Fruit fly (Drosophila melanogaster) whole organism, embryonic: ENCODE measurements around the gene vih.

Experiments used
- Aef1 ChIP-seq: fragments of 200-800 bp; sonication (Bioruptor generic); IDR thresholded peaks from 3 replicates; pipeline ENCODE4 v1.3.6; 2022; ENCODE audit warnings: missing biosample characterization, missing genetic modification characterization
- Awh ChIP-seq: fragments of 200-800 bp; sonication (Bioruptor generic); IDR thresholded peaks from 2 replicates; pipeline ENCODE4, ENCODE4 v1.3.6; 2022; ENCODE audit warnings: missing biosample characterization, missing genetic modification characterization
- Bgb ChIP-seq: fragments of 200-800 bp; sonication (Bioruptor generic); IDR thresholded peaks from 2 replicates; pipeline ENCODE4 v1.3.6; 2022; ENCODE audit warnings: missing biosample characterization, missing genetic modification characterization; ENCODE audit not compliant: partially characterized antibody
- CG10267 ChIP-seq: fragments of 200-800 bp; sonication (Bioruptor generic); optimal IDR thresholded peaks from 2 replicates; lab custom pipeline; 2018; ENCODE audit warnings: missing biosample characterization, mild to moderate bottlenecking, missing genetic modification characterization, moderate library complexity
- CG11456 ChIP-seq: fragments of 200-800 bp; sonication (Bioruptor generic); IDR thresholded peaks from 3 replicates; pipeline ENCODE4 v1.3.6; 2022; ENCODE audit warnings: missing biosample characterization, missing genetic modification characterization
- CG12155 ChIP-seq: fragments of 200-800 bp; sonication (Bioruptor generic); optimal IDR thresholded peaks from 3 replicates; lab custom pipeline; 2016; ENCODE audit warnings: missing biosample characterization, missing genetic modification characterization
- CG17359 ChIP-seq: fragments of 200-800 bp; sonication (Bioruptor generic); optimal IDR thresholded peaks from 3 replicates; lab custom pipeline; 2018; ENCODE audit warnings: missing biosample characterization, mild to moderate bottlenecking, missing genetic modification characterization, moderate library complexity
- CG17385 ChIP-seq: fragments of 200-800 bp; sonication (Bioruptor generic); optimal IDR thresholded peaks from 3 replicates; lab custom pipeline; 2018; ENCODE audit warnings: missing biosample characterization, mild to moderate bottlenecking, missing genetic modification characterization
- CG17612 ChIP-seq: fragments of 200-800 bp; sonication (Bioruptor generic); IDR thresholded peaks from 2 replicates; pipeline ENCODE4 v1.3.6; 2022; ENCODE audit warnings: missing biosample characterization, missing genetic modification characterization
- CG17802 ChIP-seq: fragments of 200-800 bp; sonication (Bioruptor generic); optimal IDR thresholded peaks from 2 replicates; lab custom pipeline; 2018; ENCODE audit warnings: missing biosample characterization, mild to moderate bottlenecking, missing genetic modification characterization, moderate library complexity
- CG17829 ChIP-seq: fragments of 200-800 bp; optimal IDR thresholded peaks from 2 replicates; lab custom pipeline; 2019; ENCODE audit warnings: missing biosample characterization, mild to moderate bottlenecking, missing genetic modification characterization, moderate library complexity
- CG2712 ChIP-seq: fragments of 200-800 bp; optimal IDR thresholded peaks from 3 replicates; lab custom pipeline; 2019; ENCODE audit warnings: missing biosample characterization, mild to moderate bottlenecking, missing genetic modification characterization, moderate library complexity
- CG30020 ChIP-seq: fragments of 200-800 bp; optimal IDR thresholded peaks from 2 replicates; lab custom pipeline; 2019; ENCODE audit warnings: missing biosample characterization, mild to moderate bottlenecking, missing genetic modification characterization, moderate library complexity
- CG33557 ChIP-seq: fragments of 200-800 bp; sonication (Bioruptor generic); optimal IDR thresholded peaks from 2 replicates; lab custom pipeline; 2019; ENCODE audit warnings: missing biosample characterization, mild to moderate bottlenecking, missing genetic modification characterization, moderate library complexity
- CG34224 ChIP-seq: fragments of 200-800 bp; sonication (Bioruptor generic); IDR thresholded peaks from 3 replicates; pipeline ENCODE4 v1.3.6; 2022; ENCODE audit warnings: missing biosample characterization, missing genetic modification characterization; ENCODE audit not compliant: partially characterized antibody
- CG6254 ChIP-seq: fragments of 200-800 bp; sonication (Bioruptor generic); optimal IDR thresholded peaks from 3 replicates; lab custom pipeline; 2017; ENCODE audit warnings: mild to moderate bottlenecking, missing biosample characterization, missing genetic modification reagents, missing genetic modification characterization
- CG6272 ChIP-seq: fragments of 200-800 bp; sonication (Bioruptor generic); IDR thresholded peaks from 2 replicates; pipeline ENCODE4 v1.3.6; 2022; ENCODE audit warnings: missing biosample characterization, missing genetic modification characterization
- CG6813 ChIP-seq: fragments of 200-800 bp; sonication (Bioruptor generic); optimal IDR thresholded peaks from 2 replicates; lab custom pipeline; 2017; ENCODE audit warnings: missing biosample characterization, missing genetic modification characterization, mild to moderate bottlenecking, moderate library complexity, missing genetic modification reagents
- CG7839 ChIP-seq: fragments of 200-800 bp; sonication (Bioruptor generic); optimal IDR thresholded peaks from 3 replicates; lab custom pipeline; 2018; ENCODE audit warnings: missing biosample characterization, mild to moderate bottlenecking, missing genetic modification characterization, moderate library complexity
- CG7928 ChIP-seq: fragments of 200-800 bp; sonication (Bioruptor generic); optimal IDR thresholded peaks from 2 replicates; lab custom pipeline; 2017; ENCODE audit warnings: missing biosample characterization, mild to moderate bottlenecking, missing genetic modification characterization
- CG8089 ChIP-seq: fragments of 200-800 bp; sonication (Bioruptor generic); optimal IDR thresholded peaks from 3 replicates; lab custom pipeline; 2016; ENCODE audit warnings: missing biosample characterization, missing genetic modification characterization
- CG8478 ChIP-seq: fragments of >200 bp; optimal IDR thresholded peaks from 2 replicates; lab custom pipeline; 2018
- CHES-1-like ChIP-seq: fragments of 200-800 bp; sonication (Bioruptor generic); optimal IDR thresholded peaks from 2 replicates; lab custom pipeline; 2016; ENCODE audit warnings: missing biosample characterization, missing genetic modification characterization
- CrebB ChIP-seq: fragments of 200-800 bp; sonication (Bioruptor generic); optimal IDR thresholded peaks from 3 replicates; lab custom pipeline; 2018; ENCODE audit warnings: missing biosample characterization, mild to moderate bottlenecking, missing genetic modification characterization
- Dad ChIP-seq: fragments of 200-800 bp; sonication (Bioruptor generic); optimal IDR thresholded peaks from 3 replicates; lab custom pipeline; 2016; ENCODE audit warnings: missing biosample characterization, missing genetic modification characterization
- Dbx ChIP-seq: fragments of 200-800 bp; sonication (Bioruptor generic); IDR thresholded peaks from 3 replicates; pipeline ENCODE4 v1.3.6; 2022; ENCODE audit warnings: missing biosample characterization, missing genetic modification characterization
- Fer1 ChIP-seq: fragments of 200-800 bp; sonication (Bioruptor generic); optimal IDR thresholded peaks from 2 replicates; lab custom pipeline; 2017; ENCODE audit warnings: missing biosample characterization, mild to moderate bottlenecking, missing genetic modification characterization
- Fer3 ChIP-seq: fragments of 200-800 bp; sonication (Bioruptor generic); optimal IDR thresholded peaks from 2 replicates; lab custom pipeline; 2018; ENCODE audit warnings: missing biosample characterization, mild to moderate bottlenecking, missing genetic modification characterization, moderate library complexity
- H15 ChIP-seq: fragments of 200-800 bp; sonication (Bioruptor generic); IDR thresholded peaks from 3 replicates; pipeline ENCODE4 v1.3.6; 2022; ENCODE audit warnings: missing biosample characterization, missing genetic modification characterization
- Opbp ChIP-seq: fragments of 200-800 bp; sonication (Bioruptor generic); IDR thresholded peaks from 3 replicates; pipeline ENCODE4 v1.3.6; 2022; ENCODE audit warnings: missing biosample characterization, missing genetic modification characterization; ENCODE audit not compliant: partially characterized antibody
- Sin3A ChIP-seq: fragments of >200 bp; optimal IDR thresholded peaks from 2 replicates; lab custom pipeline; 2018
- TFAM ChIP-seq: fragments of 200-800 bp; sonication (Bioruptor generic); optimal IDR thresholded peaks from 2 replicates; lab custom pipeline; 2017; ENCODE audit warnings: missing biosample characterization, missing genetic modification characterization, inconsistent platforms
- Usf ChIP-seq: fragments of 200-800 bp; sonication (Bioruptor generic); optimal IDR thresholded peaks from 2 replicates; lab custom pipeline; 2017; ENCODE audit warnings: missing genotype, missing biosample characterization, missing genetic modification characterization
- Vsx1 ChIP-seq: fragments of 200-800 bp; sonication (Bioruptor generic); optimal IDR thresholded peaks from 2 replicates; lab custom pipeline; 2017; ENCODE audit warnings: missing biosample characterization, mild to moderate bottlenecking, missing genetic modification characterization, missing genetic modification reagents
- ab ChIP-seq: fragments of 200-800 bp; sonication (Bioruptor generic); optimal IDR thresholded peaks from 2 replicates; lab custom pipeline; 2016; ENCODE audit warnings: missing biosample characterization, missing genetic modification characterization
- cad ChIP-seq: fragments of >200 bp; optimal IDR thresholded peaks from 2 replicates; lab custom pipeline; 2017; ENCODE audit warnings: missing biosample characterization, missing genetic modification characterization
- ci ChIP-seq: fragments of 200-800 bp; sonication (Bioruptor generic); IDR thresholded peaks from 3 replicates; pipeline ENCODE4 v1.3.6; 2022; ENCODE audit warnings: missing biosample characterization, missing genetic modification characterization
- crol ChIP-seq: fragments of 200-800 bp; sonication (Bioruptor generic); IDR thresholded peaks from 2 replicates; pipeline ENCODE4 v1.3.6; 2022; ENCODE audit warnings: missing biosample characterization, missing genetic modification characterization
- ems ChIP-seq: fragments of 200-800 bp; sonication (Bioruptor generic); optimal IDR thresholded peaks from 3 replicates; lab custom pipeline; 2016; ENCODE audit warnings: missing biosample characterization, missing genetic modification characterization
- esg ChIP-seq: fragments of 200-800 bp; sonication (Bioruptor generic); conservative IDR thresholded peaks from 2 replicates; pipeline ENCODE4 v1.3.6; 2022; ENCODE audit warnings: missing biosample characterization, missing genetic modification characterization
- ftz-f1 ChIP-seq: fragments of 200-800 bp; sonication (Bioruptor generic); optimal IDR thresholded peaks from 2 replicates; lab custom pipeline; 2016; ENCODE audit warnings: missing biosample characterization, missing genetic modification characterization
- gem ChIP-seq: fragments of 200-800 bp; sonication (Bioruptor generic); optimal IDR thresholded peaks from 2 replicates; lab custom pipeline; 2019; ENCODE audit warnings: missing biosample characterization, mild to moderate bottlenecking, missing genetic modification characterization, moderate library complexity
- grn ChIP-seq: fragments of 200-800 bp; sonication (Bioruptor generic); optimal IDR thresholded peaks from 3 replicates; lab custom pipeline; 2017; ENCODE audit warnings: missing biosample characterization, missing genetic modification characterization
- jing ChIP-seq: fragments of 200-800 bp; sonication (Bioruptor generic); optimal IDR thresholded peaks from 2 replicates; lab custom pipeline; 2018; ENCODE audit warnings: missing biosample characterization, mild to moderate bottlenecking, missing genetic modification characterization
- kay ChIP-seq: fragments of 200-800 bp; sonication (Bioruptor generic); optimal IDR thresholded peaks from 2 replicates; lab custom pipeline; 2016; ENCODE audit warnings: missing biosample characterization, missing genetic modification characterization
- pfk ChIP-seq: fragments of 200-800 bp; sonication (Bioruptor generic); optimal IDR thresholded peaks from 2 replicates; lab custom pipeline; 2018; ENCODE audit warnings: missing biosample characterization, mild to moderate bottlenecking, missing genetic modification characterization, moderate library complexity
- salm ChIP-seq: fragments of 200-800 bp; sonication (Bioruptor generic); optimal IDR thresholded peaks from 2 replicates; lab custom pipeline; 2018; ENCODE audit warnings: missing biosample characterization, mild to moderate bottlenecking, missing genetic modification characterization
- shn ChIP-seq: fragments of 200-800 bp; sonication (Bioruptor generic); optimal IDR thresholded peaks from 3 replicates; lab custom pipeline; 2016; ENCODE audit warnings: missing biosample characterization, missing genetic modification characterization
- sisA ChIP-seq: fragments of 200-800 bp; sonication (Bioruptor generic); IDR thresholded peaks from 2 replicates; pipeline ENCODE4 v1.3.6; 2022; ENCODE audit warnings: missing biosample characterization, missing genetic modification characterization
- sob ChIP-seq: fragments of 200-800 bp; sonication (Bioruptor generic); IDR thresholded peaks from 2 replicates; pipeline ENCODE4 v1.3.6; 2022; ENCODE audit warnings: missing biosample characterization, missing genetic modification characterization
- yki ChIP-seq: fragments of >200 bp; optimal IDR thresholded peaks from 3 replicates; lab custom pipeline; 2018
- zen2 ChIP-seq: fragments of 200-800 bp; sonication (Bioruptor generic); IDR thresholded peaks from 3 replicates; pipeline ENCODE4 v1.3.6; 2022; ENCODE audit warnings: missing biosample characterization, missing genetic modification characterization; ENCODE audit not compliant: partially characterized antibody
- zfh1 ChIP-seq: fragments of 200-800 bp; sonication (Bioruptor generic); IDR thresholded peaks from 3 replicates; pipeline ENCODE4 v1.3.6; 2022; ENCODE audit warnings: missing biosample characterization, missing genetic modification characterization

Gene vih

DNA sequence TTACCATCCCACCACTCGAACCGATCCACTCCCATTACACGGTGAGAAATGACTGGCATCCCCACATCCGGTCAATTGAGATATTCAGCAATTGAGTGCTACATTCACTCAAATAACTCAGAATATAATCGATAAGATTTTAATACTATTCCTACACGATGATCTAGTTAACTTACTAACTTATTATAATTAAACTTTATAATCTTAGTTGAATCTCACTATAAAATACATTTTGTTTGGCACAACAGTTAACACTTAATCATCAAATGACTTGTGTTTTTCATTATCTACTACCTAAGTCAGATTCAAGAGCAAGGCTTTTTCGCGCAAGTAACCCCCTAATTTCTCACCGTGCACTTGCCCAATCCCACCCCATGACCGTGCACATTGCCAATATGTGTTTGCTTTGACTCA lies 8.8 kb upstream of the vih start (continued):
- TF ChIP-seq Fer1 (GFP tag; lab: Kevin White, UChicago) (peak; percentile 35), Sin3A (lab: Kevin White, UChicago) (no peak), pfk (GFP tag; lab: Kevin White, UChicago) (no peak), Vsx1 (GFP tag; lab: Kevin White, UChicago) (peak; percentile 8), ftz-f1 (no peak), CG17829 (tag; lab: Kevin White, UChicago) (peak; percentile 46), Bgb (no peak), zfh1 (no peak), Dbx (no peak), H15 (no peak), CG10267 (tag; lab: Kevin White, UChicago) (peak; percentile 36), Awh (GFP tag; lab: Robert Waterston, UW) (no peak), sob (GFP tag; lab: Robert Waterston, UW) (no peak), CG8089 (GFP tag; lab: Kevin White, UChicago) (no peak), CG7928 (GFP tag; lab: Kevin White, UChicago) (no peak), CG12155 (GFP tag; lab: Kevin White, UChicago) (no peak), CG17802 (no peak), Usf (peak; percentile 34), grn (GFP tag; lab: Kevin White, UChicago) (no peak), CG17612 (GFP tag; lab: Robert Waterston, UW) (no peak), CG8478 (no peak), CG6272 (GFP tag; lab: Robert Waterston, UW) (no peak), salm (tag; lab: Kevin White, UChicago) (no peak), CG2712 (tag; lab: Kevin White, UChicago) (peak; percentile 59), CG7839 (tag; lab: Kevin White, UChicago) (peak; percentile 59), CG6813 (GFP tag; lab: Kevin White, UChicago) (peak; percentile 30), jing (GFP tag; lab: Kevin White, UChicago) (no peak), CG17385 (GFP tag; lab: Kevin White, UChicago) (peak; percentile 55), CrebB (no peak), CG33557 (GFP tag; lab: Kevin White, UChicago) (no peak), esg (0 out of 2 replicates have a peak, but pooled peaks have one; percentile 19), Dad (no peak), shn (no peak), zen2 (GFP tag; lab: Robert Waterston, UW) (no peak), kay (no peak), cad (GFP tag; lab: Kevin White, UChicago) (no peak), gem (tag; lab: Kevin White, UChicago) (peak; percentile 66), CG11456 (GFP tag; lab: Robert Waterston, UW) (no peak), ab (GFP tag; lab: Kevin White, UChicago) (no peak), yki (lab: Kevin White, UChicago) (no peak), TFAM (GFP tag; lab: Kevin White, UChicago) (no peak), Opbp (no peak), Fer3 (tag; lab: Kevin White, UChicago) (no peak), CG17359 (peak; percentile 42), CG30020 (tag; lab: Kevin White, UChicago) (no peak), CG34224 (GFP tag; lab: Robert Waterston, UW) (no peak), ci (GFP tag; lab: Robert Waterston, UW) (no peak), crol (GFP tag; lab: Robert Waterston, UW) (no peak), Aef1 (GFP tag; lab: Robert Waterston, UW) (no peak), sisA (no peak), CG6254 (GFP tag; lab: Kevin White, UChicago) (no peak), ems (no peak), CHES-1-like (no peak)
